Worm (Caenorhabditis elegans): Measurements from ENCODE around the gene fbxc-14.
"Not testable (repeated sequence)": the region's sequence is repeated elsewhere in the genome, so short reads cannot be mapped to it uniquely, and the experiment has no call there.

The fbxc-14 gene

DNA sequence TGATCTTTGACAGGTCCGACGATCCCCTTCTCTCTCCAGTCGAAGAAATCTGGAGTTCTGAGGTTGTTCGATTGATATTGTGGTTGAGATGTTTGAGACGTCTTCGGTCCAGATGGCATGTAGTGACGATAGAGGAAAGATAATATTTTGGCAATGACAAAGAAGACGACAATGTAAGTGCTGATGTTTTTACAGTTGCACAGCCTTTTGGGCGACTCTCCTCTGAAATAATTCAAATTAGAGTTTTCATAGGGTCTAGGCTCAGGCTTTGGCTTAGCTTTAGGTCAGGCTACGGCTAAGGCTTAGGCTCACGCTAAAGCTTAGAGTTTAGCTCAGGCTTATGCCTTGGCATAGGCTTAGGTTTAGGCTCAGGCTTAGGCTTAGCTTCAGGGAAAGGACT, 12.1 kb upstream of the fbxc-14 start, which contains the start of gene C32B5.13:
Gene C32B5.13, minus strand, starts transcription at position 101 of the 400 bp plus-strand sequence.
- no peak for TF ChIP-seq hlh-17 (GFP tag; optimal IDR thresholded peaks at IDR 0.05; ENCODE audit: borderline replicate concordance)
- no peak for TF ChIP-seq C34B4.2 (tag; optimal IDR thresholded peaks at IDR 0.05)
- TF ChIP-seq alr-1 (tag; optimal IDR thresholded peaks at IDR 0.05; ENCODE audit: borderline replicate concordance) = no peak
- TF ChIP-seq vab-15 (tag; optimal IDR thresholded peaks at IDR 0.05) = no peak
- no peak for TF ChIP-seq rnt-1 (tag; optimal IDR thresholded peaks at IDR 0.05)
- TF ChIP-seq isw-1 (GFP tag; IDR thresholded peaks at IDR 0.05) = no peak

DNA sequence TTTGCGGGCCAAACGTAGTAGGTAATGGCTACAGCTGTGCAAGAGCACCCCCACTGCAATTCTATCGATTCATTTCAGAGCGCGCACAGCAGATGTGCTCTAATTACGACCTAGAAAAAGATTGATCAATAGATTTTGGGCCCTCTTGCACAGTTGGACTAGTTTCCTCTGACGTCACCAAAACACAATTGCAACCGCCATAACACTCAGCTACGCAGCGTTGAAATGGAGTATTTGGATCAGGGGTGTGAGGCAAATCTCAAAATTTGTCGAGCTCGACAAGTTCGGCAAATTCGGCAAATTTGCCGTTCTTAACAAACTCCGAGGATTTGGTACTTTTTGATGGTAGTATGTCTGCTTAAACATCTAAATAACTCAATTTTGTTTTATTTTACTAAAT, 7.1 kb upstream of the fbxc-14 start, which contains the start of gene fbxc-18:
Gene fbxc-18, minus strand, starts transcription at position 101 of the 400 bp plus-strand sequence.
- not testable (repeated sequence) for TF ChIP-seq zip-4 (GFP tag; optimal IDR thresholded peaks at IDR 0.05); nhr-85 (tag); elt-3 (tag; optimal IDR thresholded peaks at IDR 0.05)

DNA sequence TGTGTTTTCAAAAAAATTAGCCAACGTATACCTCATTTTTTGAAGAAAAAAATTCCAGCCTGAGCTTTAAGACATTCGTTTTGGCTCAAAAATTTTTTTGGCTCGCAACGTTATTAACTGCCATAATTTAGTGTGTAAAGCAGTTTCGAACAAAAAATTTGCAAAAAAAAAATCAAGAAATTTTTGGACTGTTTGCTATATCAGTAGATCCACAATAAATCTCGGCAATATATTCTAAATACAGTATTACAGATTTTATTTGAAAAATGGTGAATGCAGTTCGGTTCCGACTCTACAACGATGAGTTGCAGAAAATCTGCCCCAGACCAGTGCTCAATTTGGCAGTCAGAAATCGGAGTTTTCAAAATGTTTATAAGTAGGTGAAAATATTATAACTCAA, 6.0 kb upstream of the fbxc-14 start, which contains the start of gene C32B5.6:
Gene C32B5.6, plus strand, starts transcription at position 301 of the 400 bp plus-strand sequence.
- TF ChIP-seq alr-1 (tag; optimal IDR thresholded peaks at IDR 0.05; ENCODE audit: borderline replicate concordance); ztf-11 (tag; optimal IDR thresholded peaks at IDR 0.05); lin-39 (tag; optimal IDR thresholded peaks at IDR 0.05): not testable (repeated sequence)

DNA sequence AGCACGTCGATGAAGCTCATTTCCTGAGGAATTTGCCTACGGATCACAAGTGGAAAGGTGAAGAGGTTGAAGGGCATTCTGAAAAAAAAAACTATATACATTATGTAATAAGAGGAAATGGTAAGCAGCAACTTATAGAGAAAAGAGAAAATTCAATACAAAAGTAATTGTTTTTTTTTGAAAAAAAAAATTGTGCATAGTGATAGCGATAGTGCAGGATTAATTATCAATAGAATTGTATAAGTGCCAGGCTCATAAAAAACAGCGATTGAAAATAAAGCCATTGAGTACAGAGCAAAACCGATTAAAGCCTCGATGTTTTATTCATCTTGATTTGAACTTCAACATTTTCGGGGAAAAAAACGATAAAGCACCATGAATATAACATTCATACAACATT, 1.2 kb upstream of the fbxc-14 start, which contains the start of gene C32B5.15:
Gene C32B5.15, minus strand, starts transcription at position 101 of the 400 bp plus-strand sequence.
- TF ChIP-seq nhr-237 (tag; optimal IDR thresholded peaks at IDR 0.05) = no peak
- no peak for TF ChIP-seq nhr-12 (tag; optimal IDR thresholded peaks at IDR 0.05)
- no peak for TF ChIP-seq ceh-82 (tag; optimal IDR thresholded peaks at IDR 0.05)
- TF ChIP-seq ama-1 (optimal IDR thresholded peaks at IDR 0.05) = no peak
- no peak for TF ChIP-seq dsc-1 (tag; optimal IDR thresholded peaks at IDR 0.05)
- TF ChIP-seq blmp-1 (tag; optimal IDR thresholded peaks at IDR 0.05) = no peak
- no peak for TF ChIP-seq ces-1 (GFP tag; optimal IDR thresholded peaks at IDR 0.05)
- no peak for TF ChIP-seq mab-9 (GFP tag; IDR thresholded peaks at IDR 0.05)
- TF ChIP-seq dpl-1 (GFP tag; optimal IDR thresholded peaks at IDR 0.05) = no peak
- TF ChIP-seq unc-130 (tag; optimal IDR thresholded peaks at IDR 0.05) = no peak
- TF ChIP-seq C16A3.4 (tag; optimal IDR thresholded peaks at IDR 0.05) = no peak
- TF ChIP-seq zip-4 (GFP tag; optimal IDR thresholded peaks at IDR 0.05) = no peak
- no peak for TF ChIP-seq elt-3 (tag; optimal IDR thresholded peaks at IDR 0.05)

DNA sequence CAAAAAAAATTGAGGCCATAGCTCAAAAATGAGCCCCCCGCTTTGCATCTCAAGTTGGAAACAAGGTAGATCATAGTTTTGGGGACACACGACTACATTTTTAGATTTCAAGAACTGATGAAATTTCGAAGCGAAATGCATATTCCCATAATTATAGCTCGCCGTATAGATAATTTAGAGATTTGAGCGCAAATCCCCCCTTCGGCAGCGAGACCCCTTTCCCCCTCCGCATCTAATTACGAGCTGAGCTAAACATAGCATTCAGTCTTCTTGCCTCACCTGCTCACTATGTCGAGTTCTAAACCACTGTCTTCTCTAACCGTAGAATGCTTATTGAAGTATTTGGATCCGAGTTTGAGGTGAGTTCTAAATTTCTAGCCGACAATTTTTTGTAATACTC, 5.0 kb downstream of the fbxc-14 start, which contains the start of the genes fbxc-17 and fbxc-15:
Gene fbxc-17, minus strand, starts transcription at position 101 of the 400 bp plus-strand sequence.
Gene fbxc-15, plus strand, starts transcription at position 289 of the 400 bp plus-strand sequence.
- TF ChIP-seq vab-15 (tag; optimal IDR thresholded peaks at IDR 0.05) = no peak
- no peak for TF ChIP-seq dpl-1 (GFP tag; optimal IDR thresholded peaks at IDR 0.05)
- no peak for TF ChIP-seq unc-62 (GFP tag; optimal IDR thresholded peaks at IDR 0.05)

DNA sequence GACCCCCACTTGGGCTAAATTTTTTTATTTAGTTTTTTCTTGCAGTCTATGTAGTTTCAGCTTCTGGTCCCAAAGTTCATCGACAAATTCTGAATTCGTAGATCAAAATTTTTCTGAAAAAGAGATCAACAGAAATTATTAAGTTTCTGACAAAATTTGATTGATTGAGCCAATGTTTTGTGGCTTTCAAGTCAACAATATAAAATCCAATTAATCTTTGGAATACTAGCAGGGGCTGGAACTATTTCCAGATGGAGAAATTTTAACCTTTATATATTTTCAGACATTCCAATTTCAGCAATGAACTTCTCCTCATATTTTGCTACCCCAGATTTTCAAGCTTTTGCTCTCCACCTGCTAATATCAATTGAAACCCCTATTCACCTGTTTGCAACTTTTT, 8.7 kb downstream of the fbxc-14 start, which contains the start of gene srh-274:
Gene srh-274, plus strand, starts transcription at position 301 of the 400 bp plus-strand sequence.
- TF ChIP-seq egl-27 (tag; optimal IDR thresholded peaks at IDR 0.05) = no peak
- TF ChIP-seq irx-1 (tag; optimal IDR thresholded peaks at IDR 0.05) = no peak
- TF ChIP-seq sptf-1 (tag; optimal IDR thresholded peaks at IDR 0.05) = no peak
- no peak for TF ChIP-seq nhr-20 (tag; optimal IDR thresholded peaks at IDR 0.05)
- no peak for TF ChIP-seq blmp-1 (tag; optimal IDR thresholded peaks at IDR 0.05)
- TF ChIP-seq Y116A8C.19 (tag; optimal IDR thresholded peaks at IDR 0.05; ENCODE audit: borderline replicate concordance) = no peak
- no peak for TF ChIP-seq ceh-8 (GFP tag; optimal IDR thresholded peaks at IDR 0.05)
- no peak for TF ChIP-seq fkh-8 (tag; optimal IDR thresholded peaks at IDR 0.05)
- no peak for TF ChIP-seq zip-4 (GFP tag; optimal IDR thresholded peaks at IDR 0.05)
